Fruit fly (Drosophila melanogaster) whole organism, embryonic: ENCODE measurements around the gene SamDC.
A peak's percentile ranks its signal among the peaks of the same experiment; 100 is the strongest.

Experiments used
- BEAF-32 ChIP-seq: fragments of 200-800 bp; sonication (Bioruptor generic); optimal IDR thresholded peaks from 3 replicates; lab custom pipeline; 2017; ENCODE audit warnings: missing biosample characterization, missing genetic modification characterization, mild to moderate bottlenecking, moderate library complexity, missing genetic modification reagents
- Bteb2 ChIP-seq: fragments of 200-800 bp; sonication (Bioruptor generic); optimal IDR thresholded peaks from 2 replicates; lab custom pipeline; 2016; ENCODE audit warnings: missing biosample characterization, missing genetic modification characterization
- CG10366 ChIP-seq: fragments of 200-800 bp; sonication (Bioruptor generic); IDR thresholded peaks from 2 replicates; pipeline ENCODE4 v1.3.6; 2022; ENCODE audit warnings: missing biosample characterization, missing genetic modification characterization
- CG11085 ChIP-seq: fragments of 200-800 bp; sonication (Bioruptor generic); IDR thresholded peaks from 2 replicates; pipeline ENCODE4 v1.3.6; 2022; ENCODE audit warnings: missing biosample characterization, missing genetic modification characterization
- CG11456 ChIP-seq: fragments of 200-800 bp; sonication (Bioruptor generic); IDR thresholded peaks from 3 replicates; pipeline ENCODE4 v1.3.6; 2022; ENCODE audit warnings: missing biosample characterization, missing genetic modification characterization
- CG11695 ChIP-seq: fragments of 200-800 bp; sonication (Bioruptor generic); IDR thresholded peaks from 3 replicates; pipeline ENCODE4 v1.3.6; 2022; ENCODE audit warnings: missing biosample characterization, missing genetic modification characterization
- CG12744 ChIP-seq: fragments of 200-800 bp; sonication (Bioruptor generic); optimal IDR thresholded peaks from 2 replicates; lab custom pipeline; 2016; ENCODE audit warnings: missing biosample characterization, missing genetic modification characterization
- CG17361 ChIP-seq: fragments of 200-800 bp; sonication (Bioruptor generic); IDR thresholded peaks from 3 replicates; pipeline ENCODE4 v1.3.6; 2022; ENCODE audit warnings: missing biosample characterization, missing genetic modification characterization
- CG17568 ChIP-seq: fragments of 200-800 bp; sonication (Bioruptor generic); optimal IDR thresholded peaks from 2 replicates; lab custom pipeline; 2018; ENCODE audit warnings: missing biosample characterization, mild to moderate bottlenecking, missing genetic modification characterization, moderate library complexity
- CG2712 ChIP-seq: fragments of 200-800 bp; optimal IDR thresholded peaks from 3 replicates; lab custom pipeline; 2019; ENCODE audit warnings: missing biosample characterization, mild to moderate bottlenecking, missing genetic modification characterization, moderate library complexity
- CG2875 ChIP-seq: fragments of 200-800 bp; sonication (Bioruptor generic); optimal IDR thresholded peaks from 2 replicates; lab custom pipeline; 2017; ENCODE audit warnings: missing biosample characterization, mild to moderate bottlenecking, missing genetic modification characterization, missing genetic modification reagents
- CG30431 ChIP-seq: fragments of 200-800 bp; sonication (Bioruptor generic); optimal IDR thresholded peaks from 2 replicates; lab custom pipeline; 2017; ENCODE audit warnings: missing biosample characterization, missing genetic modification characterization
- CG31388 ChIP-seq: fragments of 200-800 bp; sonication (Bioruptor generic); optimal IDR thresholded peaks from 2 replicates; lab custom pipeline; 2016; ENCODE audit warnings: missing biosample characterization, missing genetic modification characterization
- CG3407 ChIP-seq: fragments of 200-800 bp; sonication (Bioruptor generic); optimal IDR thresholded peaks from 2 replicates; lab custom pipeline; 2018; ENCODE audit warnings: missing biosample characterization, mild to moderate bottlenecking, missing genetic modification characterization
- CG6689 ChIP-seq: fragments of 200-800 bp; sonication (Bioruptor generic); IDR thresholded peaks from 2 replicates; pipeline ENCODE4 v1.3.6; 2022; ENCODE audit warnings: missing biosample characterization, missing genetic modification characterization
- CG7372 ChIP-seq: fragments of 200-800 bp; sonication (Bioruptor generic); IDR thresholded peaks from 2 replicates; pipeline ENCODE4 v1.3.6; 2022; ENCODE audit warnings: missing biosample characterization, missing genetic modification characterization
- CG8944 ChIP-seq: fragments of 200-800 bp; sonication (Bioruptor generic); optimal IDR thresholded peaks from 3 replicates; lab custom pipeline; 2016; ENCODE audit warnings: missing biosample characterization, missing genetic modification characterization
- CG9727 ChIP-seq: fragments of 200-800 bp; sonication (Bioruptor generic); optimal IDR thresholded peaks from 3 replicates; lab custom pipeline; 2017; ENCODE audit warnings: missing biosample characterization, mild to moderate bottlenecking, missing genetic modification characterization
- Deaf1 ChIP-seq: fragments of 200-800 bp; optimal IDR thresholded peaks from 3 replicates; lab custom pipeline; 2019; ENCODE audit warnings: missing biosample characterization, mild to moderate bottlenecking, missing genetic modification characterization, moderate library complexity
- Dip2 ChIP-seq: fragments of 200-800 bp; sonication (Bioruptor generic); IDR thresholded peaks from 2 replicates; pipeline ENCODE4 v1.3.6; 2022; ENCODE audit warnings: missing biosample characterization, missing genetic modification characterization
- Dip3 ChIP-seq: fragments of 200-800 bp; sonication (Bioruptor generic); optimal IDR thresholded peaks from 3 replicates; lab custom pipeline; 2016; ENCODE audit warnings: missing biosample characterization, missing genetic modification characterization
- Drgx ChIP-seq: fragments of 200-800 bp; sonication (Bioruptor generic); IDR thresholded peaks from 2 replicates; pipeline ENCODE4 v1.3.6; 2022; ENCODE audit warnings: missing biosample characterization, missing genetic modification characterization
- E2f1 ChIP-seq: fragments of 200-800 bp; sonication (Bioruptor generic); IDR thresholded peaks from 2 replicates; pipeline ENCODE4 v1.3.6; 2022; ENCODE audit warnings: missing biosample characterization, missing genetic modification characterization
- Ets65A ChIP-seq: fragments of 200-800 bp; sonication (Bioruptor generic); peaks from one replicate; lab custom pipeline; 2016; ENCODE audit warnings: missing biosample characterization, missing genetic modification characterization
- Ets97D ChIP-seq: fragments of 200-800 bp; sonication (Bioruptor generic); optimal IDR thresholded peaks from 3 replicates; lab custom pipeline; 2016; ENCODE audit warnings: missing biosample characterization, missing genetic modification characterization
- HLHmδ ChIP-seq: fragments of 200-800 bp; sonication (Bioruptor generic); optimal IDR thresholded peaks from 2 replicates; lab custom pipeline; 2018; ENCODE audit warnings: missing biosample characterization, mild to moderate bottlenecking, missing genetic modification characterization, moderate library complexity
- Hand ChIP-seq: fragments of 200-800 bp; sonication (Bioruptor generic); optimal IDR thresholded peaks from 2 replicates; lab custom pipeline; 2017; ENCODE audit warnings: mild to moderate bottlenecking, missing biosample characterization, missing genetic modification reagents, missing genetic modification characterization
- Hsf ChIP-seq: fragments of 200-800 bp; sonication (Bioruptor generic); optimal IDR thresholded peaks from 3 replicates; lab custom pipeline; 2016; ENCODE audit warnings: missing biosample characterization, missing genetic modification characterization
- Jarid2 ChIP-seq: fragments of 200-800 bp; sonication (Bioruptor generic); optimal IDR thresholded peaks from 3 replicates; lab custom pipeline; 2017; ENCODE audit warnings: mild to moderate bottlenecking, missing biosample characterization, missing genetic modification reagents, missing genetic modification characterization
- Sox100B ChIP-seq: fragments of 200-800 bp; sonication (Bioruptor generic); optimal IDR thresholded peaks from 3 replicates; lab custom pipeline; 2018; ENCODE audit warnings: missing biosample characterization, mild to moderate bottlenecking, missing genetic modification characterization
- Sry-β ChIP-seq: fragments of 200-800 bp; sonication (Bioruptor generic); optimal IDR thresholded peaks from 2 replicates; lab custom pipeline; 2018; ENCODE audit warnings: missing biosample characterization, mild to moderate bottlenecking, missing genetic modification characterization, moderate library complexity
- amos ChIP-seq: fragments of 200-800 bp; sonication (Bioruptor generic); IDR thresholded peaks from 2 replicates; pipeline ENCODE4 v1.3.6; 2022; ENCODE audit warnings: missing biosample characterization, missing genetic modification characterization; ENCODE audit not compliant: partially characterized antibody
- bab2 ChIP-seq: fragments of 200-800 bp; sonication (Bioruptor generic); optimal IDR thresholded peaks from 2 replicates; lab custom pipeline; 2016; ENCODE audit warnings: missing biosample characterization, missing genetic modification characterization
- cg ChIP-seq: fragments of 200-800 bp; sonication (Bioruptor generic); optimal IDR thresholded peaks from 3 replicates; lab custom pipeline; 2019; ENCODE audit warnings: missing biosample characterization, mild to moderate bottlenecking, missing genetic modification characterization, moderate library complexity
- da ChIP-seq: fragments of 200-800 bp; sonication (Bioruptor generic); optimal IDR thresholded peaks from 2 replicates; lab custom pipeline; 2016; ENCODE audit warnings: missing biosample characterization, missing genetic modification characterization
- dati ChIP-seq: fragments of 200-800 bp; sonication (Bioruptor generic); IDR thresholded peaks from 2 replicates; pipeline ENCODE4 v1.3.6; 2022; ENCODE audit warnings: missing biosample characterization, missing genetic modification characterization
- fd3F ChIP-seq: fragments of 200-800 bp; sonication (Bioruptor generic); optimal IDR thresholded peaks from 2 replicates; lab custom pipeline; 2018; ENCODE audit warnings: missing biosample characterization, mild to moderate bottlenecking, missing genetic modification characterization, moderate library complexity
- gro ChIP-seq: fragments of 200-800 bp; sonication (Bioruptor generic); optimal IDR thresholded peaks from 2 replicates; lab custom pipeline; 2016; ENCODE audit warnings: missing biosample characterization, missing genetic modification characterization
- kah ChIP-seq: fragments of 200-800 bp; sonication (Bioruptor generic); optimal IDR thresholded peaks from 2 replicates; lab custom pipeline; 2018; ENCODE audit warnings: missing biosample characterization, mild to moderate bottlenecking, missing genetic modification characterization
- ken ChIP-seq: fragments of 200-800 bp; sonication (Bioruptor generic); IDR thresholded peaks from 3 replicates; pipeline ENCODE4 v1.3.6; 2022; ENCODE audit warnings: missing biosample characterization, missing genetic modification characterization
- odd ChIP-seq: fragments of 200-800 bp; sonication (Bioruptor generic); optimal IDR thresholded peaks from 2 replicates; lab custom pipeline; 2017; ENCODE audit warnings: missing biosample characterization, mild to moderate bottlenecking, missing genetic modification characterization
- onecut ChIP-seq: fragments of 200-800 bp; sonication (Bioruptor generic); IDR thresholded peaks from 2 replicates; pipeline ENCODE4 v1.3.6; 2022; ENCODE audit warnings: missing biosample characterization, missing genetic modification characterization
- org-1 ChIP-seq: fragments of 200-800 bp; sonication (Bioruptor generic); optimal IDR thresholded peaks from 2 replicates; lab custom pipeline; 2017; ENCODE audit warnings: missing biosample characterization, missing genetic modification characterization
- pzg ChIP-seq: fragments of 200-800 bp; sonication (Bioruptor generic); optimal IDR thresholded peaks from 3 replicates; lab custom pipeline; 2018; ENCODE audit warnings: missing biosample characterization, mild to moderate bottlenecking, missing genetic modification characterization, moderate library complexity
- rib ChIP-seq: fragments of 200-800 bp; sonication (Bioruptor generic); IDR thresholded peaks from 2 replicates; pipeline ENCODE4 v1.3.6; 2022; ENCODE audit warnings: missing biosample characterization, missing genetic modification characterization
- stwl ChIP-seq: fragments of 200-800 bp; sonication (Bioruptor generic); optimal IDR thresholded peaks from 3 replicates; lab custom pipeline; 2018; ENCODE audit warnings: missing biosample characterization, mild to moderate bottlenecking, missing genetic modification characterization, moderate library complexity
- tx ChIP-seq: fragments of 200-800 bp; sonication (Bioruptor generic); optimal IDR thresholded peaks from 2 replicates; lab custom pipeline; 2016; ENCODE audit warnings: missing biosample characterization, missing genetic modification characterization
- yki ChIP-seq: fragments of >200 bp; optimal IDR thresholded peaks from 3 replicates; lab custom pipeline; 2018
- z ChIP-seq: fragments of 200-800 bp; sonication (Bioruptor generic); IDR thresholded peaks from 3 replicates; pipeline ENCODE4 v1.3.6; 2022; ENCODE audit warnings: missing biosample characterization, missing genetic modification characterization
- zf30C ChIP-seq: fragments of 200-800 bp; sonication (Bioruptor generic); optimal IDR thresholded peaks from 3 replicates; lab custom pipeline; 2018; ENCODE audit warnings: missing biosample characterization, mild to moderate bottlenecking, missing genetic modification characterization
- zfh2 ChIP-seq: fragments of 200-800 bp; sonication (Bioruptor generic); optimal IDR thresholded peaks from 2 replicates; lab custom pipeline; 2016; ENCODE audit warnings: missing biosample characterization, missing genetic modification characterization

Gene SamDC

dm6 chr2L:10381890-10382450 is 42.7 kb downstream of the SamDC start, which contains the start of gene CG5096 (continued):
- TF ChIP-seq org-1 (GFP tag; lab: Kevin White, UChicago) (peak; percentile 78), Deaf1 (tag; lab: Kevin White, UChicago) (peak; percentile 75), tx (peak; percentile 65), CG2712 (tag; lab: Kevin White, UChicago) (peak; percentile 90), CG3407 (GFP tag; lab: Kevin White, UChicago) (peak; percentile 49), pzg (GFP tag; lab: Kevin White, UChicago) (peak; percentile 10), Sox100B (GFP tag; lab: Kevin White, UChicago) (peak; percentile 83), ken (GFP tag; lab: Robert Waterston, UW) (peak; percentile 81; the same call in 2 of the 3 replicates), CG31388 (peak; percentile 21), Dip3 (GFP tag; lab: Kevin White, UChicago) (peak; percentile 87), CG7372 (GFP tag; lab: Robert Waterston, UW) (peak; percentile 81), CG8944 (peak; percentile 43), Dip2 (no peak), dati (GFP tag; lab: Robert Waterston, UW) (peak; percentile 63; the same call in 1 of the 2 replicates), BEAF-32 (no peak), CG17361 (peak; percentile 84; the same call in 2 of the 3 replicates), rib (GFP tag; lab: Robert Waterston, UW) (peak; percentile 86), CG12744 (peak; percentile 82), odd (GFP tag; lab: Kevin White, UChicago) (peak; percentile 75), CG11695 (GFP tag; lab: Robert Waterston, UW) (peak; percentile 93), Ets97D (GFP tag; lab: Kevin White, UChicago) (peak; percentile 50), CG6689 (GFP tag; lab: Robert Waterston, UW) (peak; percentile 89), stwl (tag; lab: Kevin White, UChicago) (no peak), CG10366 (GFP tag; lab: Robert Waterston, UW) (peak; percentile 91), z (GFP tag; lab: Robert Waterston, UW) (no peak), amos (GFP tag; lab: Robert Waterston, UW) (no peak), Jarid2 (GFP tag; lab: Kevin White, UChicago) (no peak), zfh2 (peak; percentile 67), fd3F (GFP tag; lab: Kevin White, UChicago) (peak; percentile 87), CG17568 (peak; percentile 86), CG9727 (GFP tag; lab: Kevin White, UChicago) (peak; percentile 79), CG11085 (GFP tag; lab: Robert Waterston, UW) (peak; percentile 83), CG30431 (GFP tag; lab: Kevin White, UChicago) (peak; percentile 52), yki (lab: Kevin White, UChicago) (no peak), Bteb2 (GFP tag; lab: Kevin White, UChicago) (peak; percentile 80), CG11456 (GFP tag; lab: Robert Waterston, UW) (peak; percentile 87), Hsf (peak; percentile 79), Sry-β (GFP tag; lab: Kevin White, UChicago) (peak; percentile 22), CG2875 (GFP tag; lab: Kevin White, UChicago) (peak; percentile 59), onecut (GFP tag; lab: Robert Waterston, UW) (peak; percentile 81), zf30C (GFP tag; lab: Kevin White, UChicago) (no peak), cg (GFP tag; lab: Kevin White, UChicago) (no peak), Ets65A (GFP tag; lab: Kevin White, UChicago) (peak; percentile 51), gro (GFP tag; lab: Kevin White, UChicago) (peak; percentile 90), HLHmδ (no peak), Hand (GFP tag; lab: Kevin White, UChicago) (peak; percentile 89), da (peak; percentile 66), bab2 (peak; percentile 78), kah (GFP tag; lab: Kevin White, UChicago) (peak; percentile 67), E2f1 (GFP tag; lab: Robert Waterston, UW) (peak; percentile 88), Drgx (peak; percentile 45; the same call in 1 of the 2 replicates)
